Worm (Caenorhabditis elegans): ENCODE results near the gene mif-1.
A peak's percentile ranks its signal among the peaks of the same experiment; 100 is the strongest.

Gene mif-1

ce11 chrIII:11869231-11869912 lies 21.4 kb downstream of the mif-1 start, which contains the start of gene taf-12:
Gene taf-12 (minus strand): TSS chrIII:11869281.
- TF ChIP-seq cnd-1 (tag; optimal IDR thresholded peaks at IDR 0.05) (no peak), nhr-2 (tag; optimal IDR thresholded peaks at IDR 0.05) (no peak), ztf-11 (tag; optimal IDR thresholded peaks at IDR 0.05) (no peak), ceh-39 (tag; optimal IDR thresholded peaks at IDR 0.05) (no peak), tbx-8 (GFP tag; optimal IDR thresholded peaks at IDR 0.05) (no peak)

ce11 chrIII:11870009-11870408 lies 22.1 kb downstream of the mif-1 start:
- TF ChIP-seq pha-4 (tag; optimal IDR thresholded peaks at IDR 0.05) (peak; percentile 82), ztf-11 (tag; optimal IDR thresholded peaks at IDR 0.05) (no peak), sem-2 (GFP tag; optimal IDR thresholded peaks at IDR 0.05) (no peak), unc-62 (GFP tag; optimal IDR thresholded peaks at IDR 0.05) (peak; percentile 34), ces-1 (GFP tag; optimal IDR thresholded peaks at IDR 0.05) (peak; percentile 93), nhr-12 (tag; optimal IDR thresholded peaks at IDR 0.05) (no peak), ceh-83 (GFP tag; optimal IDR thresholded peaks at IDR 0.05) (no peak), ham-2 (GFP tag; optimal IDR thresholded peaks at IDR 0.05) (no peak), unc-39 (tag; optimal IDR thresholded peaks at IDR 0.05) (no peak), tbx-8 (GFP tag; optimal IDR thresholded peaks at IDR 0.05) (no peak), M03D4.4 (tag; optimal IDR thresholded peaks at IDR 0.05) (no peak), mep-1 (tag; optimal IDR thresholded peaks at IDR 0.05) (peak; percentile 28), blmp-1 (tag; optimal IDR thresholded peaks at IDR 0.05) (no peak), sptf-1 (tag; optimal IDR thresholded peaks at IDR 0.05) (peak; percentile 68), mls-2 (tag; optimal IDR thresholded peaks at IDR 0.05) (peak; percentile 33), hlh-1 (tag; optimal IDR thresholded peaks at IDR 0.05) (no peak), nhr-28 (tag; optimal IDR thresholded peaks at IDR 0.05) (no peak), ceh-39 (tag; optimal IDR thresholded peaks at IDR 0.05) (no peak), mab-5 (tag; optimal IDR thresholded peaks at IDR 0.05) (no peak), flh-1 (GFP tag; optimal IDR thresholded peaks at IDR 0.05) (no peak), cnd-1 (tag; optimal IDR thresholded peaks at IDR 0.05) (peak; percentile 42), nhr-76 (tag; optimal IDR thresholded peaks at IDR 0.05) (no peak), snpc-4 (tag; optimal IDR thresholded peaks at IDR 0.05) (no peak), lsy-2 (tag; optimal IDR thresholded peaks at IDR 0.05) (peak; percentile 72), zip-8 (tag; optimal IDR thresholded peaks at IDR 0.05) (no peak), unc-120 (tag; optimal IDR thresholded peaks at IDR 0.05; ENCODE audit: poor library complexity, severe bottlenecking) (peak; percentile 88), lin-13 (tag; optimal IDR thresholded peaks at IDR 0.05) (peak; percentile 65), drap-1 (GFP tag; optimal IDR thresholded peaks at IDR 0.05) (peak; percentile 32), lin-32 (GFP tag; optimal IDR thresholded peaks at IDR 0.05) (no peak), nhr-237 (tag; optimal IDR thresholded peaks at IDR 0.05) (peak; percentile 75), ceh-43 (GFP tag; optimal IDR thresholded peaks at IDR 0.05) (no peak), elt-1 (tag; optimal IDR thresholded peaks at IDR 0.05; ENCODE audit: borderline replicate concordance, insufficient read depth) (no peak), nhr-2 (tag; optimal IDR thresholded peaks at IDR 0.05) (peak; percentile 3), elt-3 (tag; optimal IDR thresholded peaks at IDR 0.05) (no peak)

ce11 chrIII:11871617-11872016 lies 23.7 kb downstream of the mif-1 start:
- TF ChIP-seq hlh-1 (tag; optimal IDR thresholded peaks at IDR 0.05) (no peak), M03D4.4 (tag; optimal IDR thresholded peaks at IDR 0.05) (no peak), flh-1 (GFP tag; optimal IDR thresholded peaks at IDR 0.05) (no peak)

- TF ChIP-seq mls-2 (tag; optimal IDR thresholded peaks at IDR 0.05) (no peak), elt-1 (tag; optimal IDR thresholded peaks at IDR 0.05; ENCODE audit: borderline replicate concordance, insufficient read depth) (no peak), lsy-2 (tag; optimal IDR thresholded peaks at IDR 0.05) (no peak), snpc-4 (tag; optimal IDR thresholded peaks at IDR 0.05) (no peak), nhr-28 (tag; optimal IDR thresholded peaks at IDR 0.05) (no peak), lin-13 (tag; optimal IDR thresholded peaks at IDR 0.05) (no peak), ceh-43 (GFP tag; optimal IDR thresholded peaks at IDR 0.05) (no peak), ceh-39 (tag; optimal IDR thresholded peaks at IDR 0.05) (no peak), hlh-1 (tag; optimal IDR thresholded peaks at IDR 0.05) (no peak), cnd-1 (tag; optimal IDR thresholded peaks at IDR 0.05) (no peak), nhr-2 (tag; optimal IDR thresholded peaks at IDR 0.05) (no peak), bed-3 (GFP tag; optimal IDR thresholded peaks at IDR 0.05) (no peak), nhr-237 (tag; optimal IDR thresholded peaks at IDR 0.05) (no peak), sem-2 (GFP tag; optimal IDR thresholded peaks at IDR 0.05) (no peak), mab-5 (tag; optimal IDR thresholded peaks at IDR 0.05) (no peak)
These were observed 26.3 kb downstream of the mif-1 start for ce11 chrIII:11874242-11874641.

Measured in whole organism, mixed stage, embryonic.